Fruit fly (Drosophila melanogaster) whole organism, embryonic: Measurements from ENCODE around the gene CG11858.

Experiments used
- ATbp ChIP-seq: fragments of 200-800 bp; sonication (Bioruptor generic); optimal IDR thresholded peaks from 2 replicates; lab custom pipeline; 2017; ENCODE audit warnings: missing biosample characterization, mild to moderate bottlenecking, missing genetic modification characterization, missing genetic modification reagents
- Atf-2 ChIP-seq: fragments of 200-800 bp; sonication (Bioruptor generic); optimal IDR thresholded peaks from 2 replicates; lab custom pipeline; 2016; ENCODE audit warnings: missing biosample characterization, missing genetic modification characterization
- B-H2 ChIP-seq: fragments of 200-800 bp; sonication (Bioruptor generic); optimal IDR thresholded peaks from 2 replicates; lab custom pipeline; 2018; ENCODE audit warnings: missing biosample characterization, mild to moderate bottlenecking, missing genetic modification characterization
- Bteb2 ChIP-seq: fragments of 200-800 bp; sonication (Bioruptor generic); optimal IDR thresholded peaks from 2 replicates; lab custom pipeline; 2016; ENCODE audit warnings: missing biosample characterization, missing genetic modification characterization
- CG10147 ChIP-seq: fragments of 200-800 bp; sonication (Bioruptor generic); optimal IDR thresholded peaks from 2 replicates; lab custom pipeline; 2019; ENCODE audit warnings: missing biosample characterization, mild to moderate bottlenecking, missing genetic modification characterization, moderate library complexity
- CG10431 ChIP-seq: fragments of 200-800 bp; sonication (Bioruptor generic); optimal IDR thresholded peaks from 3 replicates; lab custom pipeline; 2018; ENCODE audit warnings: missing biosample characterization, mild to moderate bottlenecking, missing genetic modification characterization
- CG12071 ChIP-seq: fragments of 200-800 bp; sonication (Bioruptor generic); optimal IDR thresholded peaks from 3 replicates; lab custom pipeline; 2018; ENCODE audit warnings: missing biosample characterization, mild to moderate bottlenecking, missing genetic modification characterization
- CG12299 ChIP-seq: fragments of 200-800 bp; sonication (Bioruptor generic); optimal IDR thresholded peaks from 2 replicates; lab custom pipeline; 2018; ENCODE audit warnings: missing biosample characterization, mild to moderate bottlenecking, missing genetic modification characterization
- CG12769 ChIP-seq: fragments of 200-800 bp; sonication (Bioruptor generic); optimal IDR thresholded peaks from 2 replicates; lab custom pipeline; 2019; ENCODE audit warnings: missing biosample characterization, mild to moderate bottlenecking, missing genetic modification characterization, moderate library complexity
- CG13296 ChIP-seq: fragments of 200-800 bp; sonication (Bioruptor generic); optimal IDR thresholded peaks from 3 replicates; lab custom pipeline; 2018; ENCODE audit warnings: missing biosample characterization, mild to moderate bottlenecking, missing genetic modification characterization
- CG13424 ChIP-seq: fragments of 200-800 bp; sonication (Bioruptor generic); optimal IDR thresholded peaks from 2 replicates; lab custom pipeline; 2019; ENCODE audit warnings: missing biosample characterization, mild to moderate bottlenecking, missing genetic modification characterization, moderate library complexity
- CG15269 ChIP-seq: fragments of 200-800 bp; sonication (Bioruptor generic); optimal IDR thresholded peaks from 2 replicates; lab custom pipeline; 2018; ENCODE audit warnings: missing biosample characterization, mild to moderate bottlenecking, missing genetic modification characterization, moderate library complexity
- CG15514 ChIP-seq: fragments of 200-800 bp; sonication (Bioruptor generic); optimal IDR thresholded peaks from 3 replicates; lab custom pipeline; 2017; ENCODE audit warnings: missing biosample characterization, missing genetic modification characterization, mild to moderate bottlenecking, moderate library complexity, missing genetic modification reagents
- CG15601 ChIP-seq: fragments of 200-800 bp; sonication (Bioruptor generic); optimal IDR thresholded peaks from 3 replicates; lab custom pipeline; 2019; ENCODE audit warnings: missing biosample characterization, mild to moderate bottlenecking, missing genetic modification characterization, moderate library complexity
- CG16863 ChIP-seq: fragments of 200-800 bp; sonication (Bioruptor generic); optimal IDR thresholded peaks from 3 replicates; lab custom pipeline; 2016; ENCODE audit warnings: missing biosample characterization, missing genetic modification characterization
- CG17359 ChIP-seq: fragments of 200-800 bp; sonication (Bioruptor generic); optimal IDR thresholded peaks from 3 replicates; lab custom pipeline; 2018; ENCODE audit warnings: missing biosample characterization, mild to moderate bottlenecking, missing genetic modification characterization, moderate library complexity
- CG17568 ChIP-seq: fragments of 200-800 bp; sonication (Bioruptor generic); optimal IDR thresholded peaks from 2 replicates; lab custom pipeline; 2018; ENCODE audit warnings: missing biosample characterization, mild to moderate bottlenecking, missing genetic modification characterization, moderate library complexity
- CG2889 ChIP-seq: fragments of 200-800 bp; sonication (Bioruptor generic); IDR thresholded peaks from 3 replicates; pipeline ENCODE4 v1.3.6; 2022; ENCODE audit warnings: missing biosample characterization, missing genetic modification characterization
- CG32532 ChIP-seq: fragments of 200-800 bp; sonication (Bioruptor generic); IDR thresholded peaks from 2 replicates; pipeline ENCODE4 v1.3.6; 2022; ENCODE audit warnings: missing biosample characterization, missing genetic modification characterization
- CG3281 ChIP-seq: fragments of 200-800 bp; sonication (Bioruptor generic); optimal IDR thresholded peaks from 3 replicates; lab custom pipeline; 2017; ENCODE audit warnings: missing biosample characterization, mild to moderate bottlenecking, missing genetic modification characterization
- CG34376 ChIP-seq: fragments of 200-800 bp; sonication (Bioruptor generic); optimal IDR thresholded peaks from 2 replicates; lab custom pipeline; 2018; ENCODE audit warnings: missing biosample characterization, mild to moderate bottlenecking, missing genetic modification characterization
- CG6765 ChIP-seq: fragments of 200-800 bp; sonication (Bioruptor generic); optimal IDR thresholded peaks from 3 replicates; lab custom pipeline; 2017; ENCODE audit warnings: missing biosample characterization, mild to moderate bottlenecking, missing genetic modification characterization
- CG6854 ChIP-seq: fragments of 200-800 bp; sonication (Bioruptor generic); optimal IDR thresholded peaks from 3 replicates; lab custom pipeline; 2017; ENCODE audit warnings: missing biosample characterization, mild to moderate bottlenecking, missing genetic modification characterization
- CG8290 ChIP-seq, 3 experiments: fragments of 200-800 bp; sonication (Bioruptor generic); optimal IDR thresholded peaks; 2 replicates each; lab custom pipeline; 2016 to 2019; ENCODE audit warnings: missing biosample characterization in 3 of 3, missing genetic modification characterization in 3 of 3, mild to moderate bottlenecking in 2 of 3, moderate library complexity in 1 of 3
- CrebB ChIP-seq: fragments of 200-800 bp; sonication (Bioruptor generic); optimal IDR thresholded peaks from 3 replicates; lab custom pipeline; 2018; ENCODE audit warnings: missing biosample characterization, mild to moderate bottlenecking, missing genetic modification characterization
- Fer1 ChIP-seq: fragments of 200-800 bp; sonication (Bioruptor generic); optimal IDR thresholded peaks from 2 replicates; lab custom pipeline; 2017; ENCODE audit warnings: missing biosample characterization, mild to moderate bottlenecking, missing genetic modification characterization
- HmgZ ChIP-seq: fragments of 200-800 bp; sonication (Bioruptor generic); optimal IDR thresholded peaks from 2 replicates; lab custom pipeline; 2018; ENCODE audit warnings: missing biosample characterization, mild to moderate bottlenecking, missing genetic modification characterization
- Jarid2 ChIP-seq: fragments of 200-800 bp; sonication (Bioruptor generic); optimal IDR thresholded peaks from 3 replicates; lab custom pipeline; 2017; ENCODE audit warnings: mild to moderate bottlenecking, missing biosample characterization, missing genetic modification reagents, missing genetic modification characterization
- MTF-1 ChIP-seq: fragments of 200-800 bp; sonication (Bioruptor generic); optimal IDR thresholded peaks from 2 replicates; lab custom pipeline; 2018; ENCODE audit warnings: missing biosample characterization, mild to moderate bottlenecking, missing genetic modification characterization, borderline replicate concordance
- PHDP ChIP-seq: fragments of 200-800 bp; sonication (Bioruptor generic); optimal IDR thresholded peaks from 3 replicates; lab custom pipeline; 2018; ENCODE audit warnings: missing biosample characterization, mild to moderate bottlenecking, missing genetic modification characterization, moderate library complexity
- YL-1 ChIP-seq: fragments of 200-800 bp; sonication (Bioruptor generic); optimal IDR thresholded peaks from 3 replicates; lab custom pipeline; 2017; ENCODE audit warnings: missing biosample characterization, mild to moderate bottlenecking, missing genetic modification characterization
- cad ChIP-seq: fragments of >200 bp; optimal IDR thresholded peaks from 2 replicates; lab custom pipeline; 2017; ENCODE audit warnings: missing biosample characterization, missing genetic modification characterization
- corto ChIP-seq: fragments of 200-800 bp; sonication (Bioruptor generic); optimal IDR thresholded peaks from 2 replicates; lab custom pipeline; 2016; ENCODE audit warnings: missing biosample characterization, mild to moderate bottlenecking, missing genetic modification characterization, moderate library complexity
- crp ChIP-seq, 2 experiments: fragments of 200-800 bp; sonication (Bioruptor generic); optimal IDR thresholded peaks; 2 replicates in 1 of 2; 3 replicates in 1 of 2; lab custom pipeline; 2017; ENCODE audit warnings: missing biosample characterization in 2 of 2, missing genetic modification characterization in 2 of 2, mild to moderate bottlenecking in 1 of 2, moderate library complexity in 1 of 2
- cwo ChIP-seq: fragments of 200-800 bp; sonication (Bioruptor generic); optimal IDR thresholded peaks from 3 replicates; lab custom pipeline; 2017; ENCODE audit warnings: missing biosample characterization, missing genetic modification characterization, mild to moderate bottlenecking, moderate library complexity, missing genetic modification reagents
- eve ChIP-seq, 2 experiments: fragments of >200 bp; optimal IDR thresholded peaks; 2 replicates each; lab custom pipeline; 2017; ENCODE audit warnings: missing biosample characterization in 2 of 2, missing genetic modification characterization in 2 of 2
- fu2 ChIP-seq: fragments of 200-800 bp; sonication (Bioruptor generic); optimal IDR thresholded peaks from 2 replicates; lab custom pipeline; 2016; ENCODE audit warnings: missing biosample characterization, missing genetic modification characterization
- gcm2 ChIP-seq: fragments of 200-800 bp; sonication (Bioruptor generic); optimal IDR thresholded peaks from 2 replicates; lab custom pipeline; 2016; ENCODE audit warnings: missing biosample characterization, missing genetic modification characterization
- gem ChIP-seq: fragments of 200-800 bp; sonication (Bioruptor generic); optimal IDR thresholded peaks from 2 replicates; lab custom pipeline; 2019; ENCODE audit warnings: missing biosample characterization, mild to moderate bottlenecking, missing genetic modification characterization, moderate library complexity
- gfzf ChIP-seq: fragments of 200-800 bp; sonication (Bioruptor generic); optimal IDR thresholded peaks from 2 replicates; lab custom pipeline; 2016; ENCODE audit warnings: missing biosample characterization, mild to moderate bottlenecking, missing genetic modification characterization, moderate library complexity
- grau ChIP-seq: fragments of 200-800 bp; optimal IDR thresholded peaks from 3 replicates; lab custom pipeline; 2019; ENCODE audit warnings: missing biosample characterization, mild to moderate bottlenecking, missing genetic modification characterization, moderate library complexity
- nerfin-2 ChIP-seq: fragments of 200-800 bp; sonication (Bioruptor generic); IDR thresholded peaks from 2 replicates; pipeline ENCODE4 v1.3.6; 2022; ENCODE audit warnings: missing biosample characterization, missing genetic modification characterization; ENCODE audit not compliant: partially characterized antibody
- odd ChIP-seq: fragments of 200-800 bp; sonication (Bioruptor generic); optimal IDR thresholded peaks from 2 replicates; lab custom pipeline; 2017; ENCODE audit warnings: missing biosample characterization, mild to moderate bottlenecking, missing genetic modification characterization
- pfk ChIP-seq: fragments of 200-800 bp; sonication (Bioruptor generic); optimal IDR thresholded peaks from 2 replicates; lab custom pipeline; 2018; ENCODE audit warnings: missing biosample characterization, mild to moderate bottlenecking, missing genetic modification characterization, moderate library complexity
- salm ChIP-seq: fragments of 200-800 bp; sonication (Bioruptor generic); optimal IDR thresholded peaks from 2 replicates; lab custom pipeline; 2018; ENCODE audit warnings: missing biosample characterization, mild to moderate bottlenecking, missing genetic modification characterization
- scrt ChIP-seq: fragments of 200-800 bp; sonication (Bioruptor generic); optimal IDR thresholded peaks from 2 replicates; lab custom pipeline; 2018; ENCODE audit warnings: missing biosample characterization, mild to moderate bottlenecking, missing genetic modification characterization, moderate library complexity
- sens ChIP-seq: fragments of 200-800 bp; sonication (Bioruptor generic); peaks from one replicate; lab custom pipeline; 2016; ENCODE audit warnings: missing biosample characterization, missing genetic modification characterization
- unc-4 ChIP-seq: fragments of 200-800 bp; sonication (Bioruptor generic); IDR thresholded peaks from 2 replicates; pipeline ENCODE4 v1.3.6; 2022; ENCODE audit warnings: missing biosample characterization, missing genetic modification characterization; ENCODE audit not compliant: partially characterized antibody

The CG11858 gene

dm6 chr3R:25292864-25293284 lies 30.3 kb downstream of the CG11858 start, which contains the start of gene CG31098 (continued):
- no peak for TF ChIP-seq nerfin-2 (GFP tag; lab: Robert Waterston, UW)
- peak; percentile 20 for TF ChIP-seq HmgZ (tag; lab: Kevin White, UChicago)
- TF ChIP-seq Fer1 (GFP tag; lab: Kevin White, UChicago), result peak; percentile 72
- peak; percentile 58 for TF ChIP-seq CG15514 (GFP tag; lab: Kevin White, UChicago)
- peak; percentile 26; the same call in 1 of the 2 replicates for TF ChIP-seq CG32532
- peak; percentile 52 for TF ChIP-seq CG6765
- no peak for TF ChIP-seq Atf-2
- TF ChIP-seq CG17359 (tag; lab: Kevin White, UChicago), result no peak
- peak; percentile 0 for TF ChIP-seq YL-1 (GFP tag; lab: Kevin White, UChicago)
- peak; percentile 87 for TF ChIP-seq CG34376 (GFP tag; lab: Kevin White, UChicago)
- peak in 1 of 2 experiments; percentile 18 for TF ChIP-seq eve (GFP tag; optimal IDR thresholded peaks at IDR 0.05; lab: Kevin White, UChicago)
- peak; percentile 63 for TF ChIP-seq Jarid2 (GFP tag; lab: Kevin White, UChicago)
- no peak for TF ChIP-seq Bteb2
- no peak for TF ChIP-seq gfzf
- peak; percentile 35 for TF ChIP-seq CG12299 (tag; lab: Kevin White, UChicago)
- peak; percentile 31 for TF ChIP-seq gem (tag; lab: Kevin White, UChicago)
- TF ChIP-seq salm (tag; lab: Kevin White, UChicago), result peak; percentile 48
- peak; percentile 12 for TF ChIP-seq CG13424 (tag; lab: Kevin White, UChicago)
- peak; percentile 60 for TF ChIP-seq PHDP (tag; lab: Kevin White, UChicago)
- TF ChIP-seq ATbp (GFP tag; lab: Kevin White, UChicago), result peak; percentile 39
- peak; percentile 52 for TF ChIP-seq CG12071
- peak; percentile 70 for TF ChIP-seq CG13296 (GFP tag; lab: Kevin White, UChicago)
- TF ChIP-seq CG15269, result peak; percentile 50
- TF ChIP-seq CG12769 (tag; lab: Kevin White, UChicago), result peak; percentile 39
- TF ChIP-seq gcm2 (GFP tag; lab: Kevin White, UChicago), result no peak
- peak; percentile 43; the same call in 1 of the 2 replicates for TF ChIP-seq unc-4 (GFP tag; lab: Robert Waterston, UW)
- TF ChIP-seq CG3281 (GFP tag; lab: Kevin White, UChicago), result peak; percentile 53
- TF ChIP-seq CG16863, result no peak
- TF ChIP-seq CG10431, result peak; percentile 26
- TF ChIP-seq CG6854 (GFP tag; lab: Kevin White, UChicago), result peak; percentile 41
- TF ChIP-seq CG15601 (tag; lab: Kevin White, UChicago), result peak; percentile 0
- peak; percentile 53 for TF ChIP-seq CrebB
- peak; percentile 33 for TF ChIP-seq MTF-1 (GFP tag; lab: Kevin White, UChicago)
- TF ChIP-seq sens, result peak; percentile 20
- TF ChIP-seq fu2 (GFP tag; lab: Kevin White, UChicago), result no peak
- TF ChIP-seq CG8290 (GFP tag; optimal IDR thresholded peaks at IDR 0.05; lab: Kevin White, UChicago), result no peak
- TF ChIP-seq CG8290 (tag; optimal IDR thresholded peaks at IDR 0.05; lab: Kevin White, UChicago), result peak in 1 of 2 experiments; percentile 11
- peak; percentile 62 for TF ChIP-seq cwo (GFP tag; lab: Kevin White, UChicago)
- TF ChIP-seq odd (GFP tag; lab: Kevin White, UChicago), result peak; percentile 53
- TF ChIP-seq pfk, result peak; percentile 47
- peak; percentile 11 for TF ChIP-seq CG10147
- peak in 1 of 2 experiments; percentile 71 for TF ChIP-seq crp (GFP tag; optimal IDR thresholded peaks at IDR 0.05; lab: Kevin White, UChicago)
- TF ChIP-seq grau (tag; lab: Kevin White, UChicago), result peak; percentile 84
- peak; percentile 63 for TF ChIP-seq CG17568 (GFP tag; lab: Kevin White, UChicago)
- TF ChIP-seq B-H2 (GFP tag; lab: Kevin White, UChicago), result peak; percentile 61
- peak; percentile 30 for TF ChIP-seq scrt
- TF ChIP-seq cad (GFP tag; lab: Kevin White, UChicago), result no peak
- peak; percentile 61 for TF ChIP-seq corto (GFP tag; lab: Kevin White, UChicago)
- no peak for TF ChIP-seq CG2889 (GFP tag; lab: Robert Waterston, UW)
